Worm (Caenorhabditis elegans) whole organism, L1 larva: Measurements from ENCODE around the gene F58D12.1.

Source experiments
- blmp-1 ChIP-seq: fragments of 150-350 bp; optimal IDR thresholded peaks from 2 replicates; lab custom pipeline; 2014; ENCODE audit warnings: missing biosample characterization, missing genetic modification characterization
- fkh-8 ChIP-seq: sonication (generic microtip); optimal IDR thresholded peaks from 2 replicates; lab custom pipeline; 2016; ENCODE audit warnings: mild to moderate bottlenecking, missing genetic modification characterization, missing compliant biosample characterization
- mef-2 ChIP-seq: fragments of 150-350 bp; optimal IDR thresholded peaks from 2 replicates; lab custom pipeline; 2014; ENCODE audit warnings: missing biosample characterization, missing genetic modification characterization
- nhr-11 ChIP-seq: fragments of 150-350 bp; optimal IDR thresholded peaks from 2 replicates; lab custom pipeline; 2014; ENCODE audit warnings: missing biosample characterization, missing genetic modification characterization
- nhr-76 ChIP-seq: sonication (generic microtip); optimal IDR thresholded peaks from 2 replicates; lab custom pipeline; 2017; ENCODE audit warnings: missing biosample characterization, missing genetic modification characterization
- unc-62 ChIP-seq: fragments of 150-350 bp; optimal IDR thresholded peaks from 2 replicates; lab custom pipeline; 2014; ENCODE audit warnings: missing biosample characterization, missing genetic modification reagents, missing genetic modification characterization

DNA sequence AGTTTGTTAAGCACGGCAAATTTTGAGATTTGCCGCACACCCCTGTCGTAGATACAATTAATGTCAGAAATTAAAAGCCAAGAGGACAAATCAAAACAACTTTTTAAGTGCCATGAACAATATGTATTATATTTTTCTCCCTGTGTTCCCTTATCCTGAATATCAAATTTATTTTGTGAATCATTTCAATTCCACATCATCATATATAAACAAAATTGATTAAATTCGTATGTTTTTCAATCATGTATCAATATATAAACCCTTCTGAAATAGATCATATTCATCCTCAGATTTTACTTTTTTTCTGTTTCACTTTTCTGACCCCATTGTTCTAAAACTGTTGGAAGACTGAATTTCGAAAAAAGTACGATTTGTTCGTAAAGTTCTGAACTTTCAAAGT, 24.8 kb downstream of the F58D12.1 start, which contains the start of gene D1086.11:
- TF ChIP-seq unc-62 (GFP tag; lab: Kevin White, UChicago) (no peak), fkh-8 (no peak), nhr-11 (tag; lab: Kevin White, UChicago) (no peak), mef-2 (no peak), nhr-76 (tag; lab: Kevin White, UChicago) (no peak), blmp-1 (no peak)
